Fruit fly (Drosophila melanogaster) whole organism, embryonic: ENCODE data around the gene CG14420.

Experiments used
- Awh ChIP-seq: fragments of 200-800 bp; sonication (Bioruptor generic); IDR thresholded peaks from 2 replicates; pipeline ENCODE4, ENCODE4 v1.3.6; 2022; ENCODE audit warnings: missing biosample characterization, missing genetic modification characterization
- BEAF-32 ChIP-seq: fragments of 200-800 bp; sonication (Bioruptor generic); optimal IDR thresholded peaks from 3 replicates; lab custom pipeline; 2017; ENCODE audit warnings: missing biosample characterization, missing genetic modification characterization, mild to moderate bottlenecking, moderate library complexity, missing genetic modification reagents
- C15 ChIP-seq: fragments of 200-800 bp; sonication (Bioruptor generic); IDR thresholded peaks from 3 replicates; pipeline ENCODE4 v1.3.6; 2022; ENCODE audit warnings: missing biosample characterization, missing genetic modification characterization
- CG10321 ChIP-seq: fragments of 200-800 bp; sonication (Bioruptor generic); IDR thresholded peaks from 2 replicates; pipeline ENCODE4 v1.3.6; 2022; ENCODE audit warnings: missing biosample characterization, missing genetic modification characterization
- CG10431 ChIP-seq: fragments of 200-800 bp; sonication (Bioruptor generic); optimal IDR thresholded peaks from 3 replicates; lab custom pipeline; 2018; ENCODE audit warnings: missing biosample characterization, mild to moderate bottlenecking, missing genetic modification characterization
- CG12391 ChIP-seq: fragments of 200-800 bp; sonication (Bioruptor generic); optimal IDR thresholded peaks from 3 replicates; lab custom pipeline; 2018; ENCODE audit warnings: missing biosample characterization, mild to moderate bottlenecking, missing genetic modification characterization, moderate library complexity
- CG12744 ChIP-seq: fragments of 200-800 bp; sonication (Bioruptor generic); optimal IDR thresholded peaks from 2 replicates; lab custom pipeline; 2016; ENCODE audit warnings: missing biosample characterization, missing genetic modification characterization
- CG13296 ChIP-seq: fragments of 200-800 bp; sonication (Bioruptor generic); optimal IDR thresholded peaks from 3 replicates; lab custom pipeline; 2018; ENCODE audit warnings: missing biosample characterization, mild to moderate bottlenecking, missing genetic modification characterization
- CG13894 ChIP-seq: fragments of 200-800 bp; sonication (Bioruptor generic); optimal IDR thresholded peaks from 3 replicates; lab custom pipeline; 2018; ENCODE audit warnings: missing biosample characterization, mild to moderate bottlenecking, missing genetic modification characterization, moderate library complexity
- CG14860 ChIP-seq: fragments of 200-800 bp; sonication (Bioruptor generic); IDR thresholded peaks from 3 replicates; pipeline ENCODE4 v1.3.6; 2022; ENCODE audit warnings: missing biosample characterization, missing genetic modification characterization; ENCODE audit not compliant: partially characterized antibody
- CG15696 ChIP-seq: fragments of 200-800 bp; sonication (Bioruptor generic); optimal IDR thresholded peaks from 2 replicates; lab custom pipeline; 2019; ENCODE audit warnings: missing biosample characterization, mild to moderate bottlenecking, missing genetic modification characterization, moderate library complexity
- CG31441 ChIP-seq: fragments of 200-800 bp; sonication (Bioruptor generic); IDR thresholded peaks from 2 replicates; pipeline ENCODE4 v1.3.6; 2022; ENCODE audit warnings: missing biosample characterization, missing genetic modification characterization
- CG32767 ChIP-seq: fragments of 200-800 bp; sonication (Bioruptor generic); IDR thresholded peaks from 2 replicates; pipeline ENCODE4 v1.3.6; 2022; ENCODE audit warnings: missing biosample characterization, missing genetic modification characterization
- CG34376 ChIP-seq: fragments of 200-800 bp; sonication (Bioruptor generic); optimal IDR thresholded peaks from 2 replicates; lab custom pipeline; 2018; ENCODE audit warnings: missing biosample characterization, mild to moderate bottlenecking, missing genetic modification characterization
- CG4820 ChIP-seq: fragments of 200-800 bp; sonication (Bioruptor generic); optimal IDR thresholded peaks from 3 replicates; lab custom pipeline; 2016; ENCODE audit warnings: missing biosample characterization, missing genetic modification characterization
- CG6654 ChIP-seq: fragments of 200-800 bp; sonication (Bioruptor generic); optimal IDR thresholded peaks from 2 replicates; lab custom pipeline; 2017; ENCODE audit warnings: missing biosample characterization, mild to moderate bottlenecking, missing genetic modification characterization
- CG6689 ChIP-seq: fragments of 200-800 bp; sonication (Bioruptor generic); IDR thresholded peaks from 2 replicates; pipeline ENCODE4 v1.3.6; 2022; ENCODE audit warnings: missing biosample characterization, missing genetic modification characterization
- CG7357 ChIP-seq: fragments of 200-800 bp; sonication (Bioruptor generic); IDR thresholded peaks from 3 replicates; pipeline ENCODE4 v1.3.6; 2022; ENCODE audit warnings: missing biosample characterization, missing genetic modification characterization
- Camta ChIP-seq: fragments of 200-800 bp; sonication (Bioruptor generic); optimal IDR thresholded peaks from 2 replicates; lab custom pipeline; 2016; ENCODE audit warnings: missing biosample characterization, missing genetic modification characterization
- CrebB ChIP-seq: fragments of 200-800 bp; sonication (Bioruptor generic); optimal IDR thresholded peaks from 3 replicates; lab custom pipeline; 2018; ENCODE audit warnings: missing biosample characterization, mild to moderate bottlenecking, missing genetic modification characterization
- HLH4C ChIP-seq: fragments of 200-800 bp; sonication (Bioruptor generic); IDR thresholded peaks from 3 replicates; pipeline ENCODE4 v1.3.6; 2022; ENCODE audit warnings: missing biosample characterization, missing genetic modification characterization; ENCODE audit not compliant: partially characterized antibody
- Hsf ChIP-seq: fragments of 200-800 bp; sonication (Bioruptor generic); optimal IDR thresholded peaks from 3 replicates; lab custom pipeline; 2016; ENCODE audit warnings: missing biosample characterization, missing genetic modification characterization
- NC2β ChIP-seq: fragments of 200-800 bp; sonication (Bioruptor generic); optimal IDR thresholded peaks from 2 replicates; lab custom pipeline; 2016; ENCODE audit warnings: missing biosample characterization, missing genetic modification characterization
- Poxn ChIP-seq: fragments of 200-800 bp; sonication (Bioruptor generic); IDR thresholded peaks from 2 replicates; pipeline ENCODE4 v1.3.6; 2022; ENCODE audit warnings: missing biosample characterization, missing genetic modification characterization
- btn ChIP-seq: fragments of 200-800 bp; sonication (Bioruptor generic); optimal IDR thresholded peaks from 2 replicates; lab custom pipeline; 2016; ENCODE audit warnings: missing biosample characterization, missing genetic modification characterization
- dan ChIP-seq: fragments of 200-800 bp; sonication (Bioruptor generic); IDR thresholded peaks from 2 replicates; pipeline ENCODE4 v1.3.6; 2022; ENCODE audit warnings: missing biosample characterization, missing genetic modification characterization
- esg ChIP-seq: fragments of 200-800 bp; sonication (Bioruptor generic); conservative IDR thresholded peaks from 2 replicates; pipeline ENCODE4 v1.3.6; 2022; ENCODE audit warnings: missing biosample characterization, missing genetic modification characterization
- ewg ChIP-seq: fragments of 200-800 bp; sonication (Bioruptor generic); optimal IDR thresholded peaks from 3 replicates; lab custom pipeline; 2017; ENCODE audit warnings: mild to moderate bottlenecking, missing biosample characterization, missing genetic modification reagents, missing genetic modification characterization
- eyg ChIP-seq: fragments of 200-800 bp; sonication (Bioruptor generic); optimal IDR thresholded peaks from 3 replicates; lab custom pipeline; 2016; ENCODE audit warnings: missing biosample characterization, missing genetic modification characterization
- klu ChIP-seq: fragments of 200-800 bp; sonication (Bioruptor generic); IDR thresholded peaks from 2 replicates; pipeline ENCODE4 v1.3.6; 2022; ENCODE audit warnings: missing biosample characterization, missing genetic modification characterization
- knrl ChIP-seq: fragments of 200-800 bp; sonication (Bioruptor generic); IDR thresholded peaks from 3 replicates; pipeline ENCODE4 v1.3.6; 2022; ENCODE audit warnings: missing biosample characterization, missing genetic modification characterization; ENCODE audit not compliant: partially characterized antibody
- lmd ChIP-seq: fragments of 200-800 bp; sonication (Bioruptor generic); IDR thresholded peaks from 2 replicates; pipeline ENCODE4 v1.3.6; 2022; ENCODE audit warnings: missing biosample characterization, missing genetic modification characterization
- nerfin-1 ChIP-seq: fragments of 200-800 bp; sonication (Bioruptor generic); optimal IDR thresholded peaks from 3 replicates; lab custom pipeline; 2019; ENCODE audit warnings: missing biosample characterization, mild to moderate bottlenecking, missing genetic modification characterization, moderate library complexity
- odd ChIP-seq: fragments of 200-800 bp; sonication (Bioruptor generic); optimal IDR thresholded peaks from 2 replicates; lab custom pipeline; 2017; ENCODE audit warnings: missing biosample characterization, mild to moderate bottlenecking, missing genetic modification characterization
- prd ChIP-seq, 3 experiments: fragments of >200 bp in 2 of 3; fragments of 200-800 bp in 1 of 3; sonication (Bioruptor generic) in 1 of 3; optimal IDR thresholded peaks in 2 of 3; IDR thresholded peaks in 1 of 3; 2 replicates in 2 of 3; 3 replicates in 1 of 3; pipeline versions ENCODE4 v1.3.6 to Lab custom; 2017 to 2022; ENCODE audit warnings: missing biosample characterization in 1 of 3, missing genetic modification characterization in 1 of 3
- scrt ChIP-seq: fragments of 200-800 bp; sonication (Bioruptor generic); optimal IDR thresholded peaks from 2 replicates; lab custom pipeline; 2018; ENCODE audit warnings: missing biosample characterization, mild to moderate bottlenecking, missing genetic modification characterization, moderate library complexity
- sqz ChIP-seq: fragments of 200-800 bp; sonication (Bioruptor generic); optimal IDR thresholded peaks from 3 replicates; lab custom pipeline; 2018; ENCODE audit warnings: missing biosample characterization, mild to moderate bottlenecking, missing genetic modification characterization
- tap ChIP-seq: fragments of 200-800 bp; optimal IDR thresholded peaks from 3 replicates; lab custom pipeline; 2019; ENCODE audit warnings: missing biosample characterization, mild to moderate bottlenecking, missing genetic modification characterization, moderate library complexity
- wor ChIP-seq: fragments of 200-800 bp; sonication (Bioruptor generic); IDR thresholded peaks from 2 replicates; pipeline ENCODE4 v1.3.6; 2022; ENCODE audit warnings: missing biosample characterization, missing genetic modification characterization

Gene CG14420

dm6 chrX:2941108-2941507 lies 2.5 kb downstream of the CG14420 start, which contains the start of gene CG14421:
TSS of gene CG14421 (plus strand) at chrX:2941408.
- no peak for TF ChIP-seq Camta (GFP tag; lab: Kevin White, UChicago)
- TF ChIP-seq CG4820 (GFP tag; lab: Kevin White, UChicago), result no peak
- no peak for TF ChIP-seq CG15696 (tag; lab: Kevin White, UChicago)
- TF ChIP-seq nerfin-1 (tag; lab: Kevin White, UChicago), result no peak
- TF ChIP-seq CG13894 (tag; lab: Kevin White, UChicago), result no peak
- TF ChIP-seq dan, result no peak
- no peak for TF ChIP-seq ewg

DNA sequence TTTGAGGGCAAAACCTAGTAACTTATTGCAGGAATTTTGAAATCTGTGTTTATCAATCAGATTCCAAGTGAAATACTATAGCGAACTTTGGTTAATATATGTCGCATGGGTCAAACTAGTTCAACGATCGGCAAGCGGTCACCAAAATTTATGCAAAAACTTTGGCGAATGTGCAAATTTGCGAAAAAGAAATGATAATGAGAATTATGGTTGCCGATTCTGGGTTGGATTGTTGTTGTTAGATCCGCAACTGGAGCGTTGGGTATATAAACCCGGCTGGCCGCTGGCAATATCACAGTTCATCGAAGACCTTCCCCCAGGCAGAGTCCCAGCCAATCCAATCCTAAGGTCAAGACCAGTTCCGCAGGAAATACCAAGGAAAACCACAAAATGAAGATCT lies 4.4 kb downstream of the CG14420 start, which contains the start of gene CG14422:
TSS of gene CG14422 (plus strand) at position 301 of the 400 bp plus-strand sequence.
- TF ChIP-seq btn (GFP tag; lab: Kevin White, UChicago) (no peak), HLH4C (GFP tag; lab: Robert Waterston, UW) (no peak), CG10431 (GFP tag; lab: Kevin White, UChicago) (no peak), CG12744 (GFP tag; lab: Kevin White, UChicago) (no peak), knrl (GFP tag; lab: Robert Waterston, UW) (no peak), CG14860 (GFP tag; lab: Robert Waterston, UW) (no peak), CG34376 (GFP tag; lab: Kevin White, UChicago) (no peak), odd (GFP tag; lab: Kevin White, UChicago) (no peak), prd (optimal IDR thresholded peaks at IDR 0.05; lab: Kevin White, UChicago) (no peak), prd (GFP tag; IDR thresholded peaks at IDR 0.05; lab: Robert Waterston, UW) (no peak)

dm6 chrX:2945103-2945502 lies 6.4 kb downstream of the CG14420 start, which contains the start of gene CG14423:
TSS of gene CG14423 (plus strand) at chrX:2945403.
- TF ChIP-seq klu, result no peak
- no peak for TF ChIP-seq wor (GFP tag; lab: Robert Waterston, UW)
- TF ChIP-seq scrt (GFP tag; lab: Kevin White, UChicago), result no peak
- TF ChIP-seq CrebB (tag; lab: Kevin White, UChicago), result no peak
- no peak for TF ChIP-seq Poxn
- no peak for TF ChIP-seq eyg (GFP tag; lab: Kevin White, UChicago)

- TF ChIP-seq CG12744 (GFP tag; lab: Kevin White, UChicago) (no peak), lmd (GFP tag; lab: Robert Waterston, UW) (no peak), NC2β (GFP tag; lab: Kevin White, UChicago) (no peak), C15 (no peak), Hsf (GFP tag; lab: Kevin White, UChicago) (no peak), CG12391 (no peak), BEAF-32 (GFP tag; lab: Kevin White, UChicago) (no peak), CG31441 (no peak), tap (tag; lab: Kevin White, UChicago) (no peak), CG6689 (no peak), CG10321 (GFP tag; lab: Robert Waterston, UW) (no peak), CG7357 (GFP tag; lab: Robert Waterston, UW) (no peak), CG32767 (GFP tag; lab: Robert Waterston, UW) (no peak), CG13296 (GFP tag; lab: Kevin White, UChicago) (no peak), sqz (GFP tag; lab: Kevin White, UChicago) (no peak), CG6654 (GFP tag; lab: Kevin White, UChicago) (no peak), esg (GFP tag; lab: Robert Waterston, UW) (no peak), Awh (GFP tag; lab: Robert Waterston, UW) (no peak)
Observed at dm6 chrX:2946794-2947193, 8.1 kb downstream of the CG14420 start, which contains the start of gene CG17959. TSS of gene CG17959 (plus strand) at chrX:2947094.
